Fruit fly (Drosophila melanogaster) whole organism, embryonic: ENCODE results near the gene CG5043.

Experiments
- ATbp ChIP-seq: fragments of 200-800 bp; sonication (Bioruptor generic); optimal IDR thresholded peaks from 2 replicates; lab custom pipeline; 2017; ENCODE audit warnings: missing biosample characterization, mild to moderate bottlenecking, missing genetic modification characterization, missing genetic modification reagents
- BtbVII ChIP-seq: fragments of 200-800 bp; sonication (Bioruptor generic); optimal IDR thresholded peaks from 3 replicates; lab custom pipeline; 2017; ENCODE audit warnings: missing biosample characterization, mild to moderate bottlenecking, missing genetic modification characterization
- CG12236 ChIP-seq: fragments of 200-800 bp; sonication (Bioruptor generic); optimal IDR thresholded peaks from 2 replicates; lab custom pipeline; 2016; ENCODE audit warnings: missing biosample characterization, missing genetic modification characterization
- CG15696 ChIP-seq: fragments of 200-800 bp; sonication (Bioruptor generic); optimal IDR thresholded peaks from 2 replicates; lab custom pipeline; 2019; ENCODE audit warnings: missing biosample characterization, mild to moderate bottlenecking, missing genetic modification characterization, moderate library complexity
- CG17612 ChIP-seq: fragments of 200-800 bp; sonication (Bioruptor generic); IDR thresholded peaks from 2 replicates; pipeline ENCODE4 v1.3.6; 2022; ENCODE audit warnings: missing biosample characterization, missing genetic modification characterization
- CG2199 ChIP-seq: fragments of 200-800 bp; sonication (Bioruptor generic); IDR thresholded peaks from 3 replicates; pipeline ENCODE4 v1.3.6; 2022; ENCODE audit warnings: missing biosample characterization, missing genetic modification characterization
- CG30403 ChIP-seq: fragments of 200-800 bp; sonication (Bioruptor generic); optimal IDR thresholded peaks from 3 replicates; lab custom pipeline; 2016; ENCODE audit warnings: missing biosample characterization, missing genetic modification characterization
- CG3995 ChIP-seq: fragments of 200-800 bp; sonication (Bioruptor generic); optimal IDR thresholded peaks from 3 replicates; lab custom pipeline; 2016; ENCODE audit warnings: missing biosample characterization, missing genetic modification characterization
- CG4328 ChIP-seq: fragments of 200-800 bp; sonication (Bioruptor generic); optimal IDR thresholded peaks from 3 replicates; lab custom pipeline; 2017; ENCODE audit warnings: missing biosample characterization, missing genetic modification reagents, missing genetic modification characterization
- CG4424 ChIP-seq: fragments of 200-800 bp; sonication (Bioruptor generic); optimal IDR thresholded peaks from 3 replicates; lab custom pipeline; 2016; ENCODE audit warnings: missing biosample characterization, missing genetic modification characterization
- CG4854 ChIP-seq: fragments of 200-800 bp; sonication (Bioruptor generic); optimal IDR thresholded peaks from 2 replicates; lab custom pipeline; 2016; ENCODE audit warnings: missing biosample characterization, missing genetic modification characterization, inconsistent platforms
- CG5245 ChIP-seq: fragments of 200-800 bp; sonication (Bioruptor generic); optimal IDR thresholded peaks from 3 replicates; lab custom pipeline; 2016; ENCODE audit warnings: missing biosample characterization, missing genetic modification characterization
- CG6689 ChIP-seq: fragments of 200-800 bp; sonication (Bioruptor generic); IDR thresholded peaks from 2 replicates; pipeline ENCODE4 v1.3.6; 2022; ENCODE audit warnings: missing biosample characterization, missing genetic modification characterization
- CG6791 ChIP-seq: fragments of 200-800 bp; sonication (Bioruptor generic); IDR thresholded peaks from 3 replicates; pipeline ENCODE4 v1.3.6; 2022; ENCODE audit warnings: missing biosample characterization, missing genetic modification characterization; ENCODE audit not compliant: partially characterized antibody
- CG8089 ChIP-seq: fragments of 200-800 bp; sonication (Bioruptor generic); optimal IDR thresholded peaks from 3 replicates; lab custom pipeline; 2016; ENCODE audit warnings: missing biosample characterization, missing genetic modification characterization
- CG8281 ChIP-seq: fragments of 200-800 bp; sonication (Bioruptor generic); optimal IDR thresholded peaks from 2 replicates; lab custom pipeline; 2018; ENCODE audit warnings: missing biosample characterization, mild to moderate bottlenecking, missing genetic modification characterization, moderate library complexity
- CG8359 ChIP-seq: fragments of 200-800 bp; sonication (Bioruptor generic); optimal IDR thresholded peaks from 2 replicates; lab custom pipeline; 2017; ENCODE audit warnings: missing biosample characterization, mild to moderate bottlenecking, missing genetic modification characterization, borderline replicate concordance
- CG8388 ChIP-seq: fragments of 200-800 bp; sonication (Bioruptor generic); optimal IDR thresholded peaks from 2 replicates; lab custom pipeline; 2019; ENCODE audit warnings: missing biosample characterization, mild to moderate bottlenecking, missing genetic modification characterization, moderate library complexity
- CG9817 ChIP-seq: fragments of 200-800 bp; sonication (Bioruptor generic); optimal IDR thresholded peaks from 2 replicates; lab custom pipeline; 2018; ENCODE audit warnings: missing biosample characterization, mild to moderate bottlenecking, missing genetic modification characterization, moderate library complexity
- CG9876 ChIP-seq: fragments of 200-800 bp; sonication (Bioruptor generic); optimal IDR thresholded peaks from 2 replicates; lab custom pipeline; 2016; ENCODE audit warnings: missing biosample characterization, missing genetic modification characterization
- Chrac-16 ChIP-seq: fragments of 200-800 bp; sonication (Bioruptor generic); optimal IDR thresholded peaks from 3 replicates; lab custom pipeline; 2016; ENCODE audit warnings: missing biosample characterization, missing genetic modification characterization
- D19A ChIP-seq: fragments of 200-800 bp; optimal IDR thresholded peaks from 3 replicates; lab custom pipeline; 2019; ENCODE audit warnings: missing biosample characterization, mild to moderate bottlenecking, missing genetic modification characterization, moderate library complexity
- Doc2 ChIP-seq: fragments of 200-800 bp; sonication (Bioruptor generic); IDR thresholded peaks from 2 replicates; pipeline ENCODE4 v1.3.6; 2022; ENCODE audit warnings: missing biosample characterization, missing genetic modification characterization
- Dp ChIP-seq: fragments of 200-800 bp; sonication (Bioruptor generic); optimal IDR thresholded peaks from 2 replicates; lab custom pipeline; 2018; ENCODE audit warnings: missing biosample characterization, mild to moderate bottlenecking, missing genetic modification characterization, moderate library complexity
- Drgx ChIP-seq: fragments of 200-800 bp; sonication (Bioruptor generic); IDR thresholded peaks from 2 replicates; pipeline ENCODE4 v1.3.6; 2022; ENCODE audit warnings: missing biosample characterization, missing genetic modification characterization
- E2f1 ChIP-seq: fragments of 200-800 bp; sonication (Bioruptor generic); IDR thresholded peaks from 2 replicates; pipeline ENCODE4 v1.3.6; 2022; ENCODE audit warnings: missing biosample characterization, missing genetic modification characterization
- Eip74EF ChIP-seq, 2 experiments: fragments of 200-800 bp in 1 of 2; fragments of >200 bp in 1 of 2; sonication (Bioruptor generic) in 1 of 2; optimal IDR thresholded peaks; 2 replicates each; lab custom pipeline; 2017 to 2019; ENCODE audit warnings: missing biosample characterization in 2 of 2, missing genetic modification characterization in 2 of 2, mild to moderate bottlenecking in 1 of 2, moderate library complexity in 1 of 2
- Ets97D ChIP-seq: fragments of 200-800 bp; sonication (Bioruptor generic); optimal IDR thresholded peaks from 3 replicates; lab custom pipeline; 2016; ENCODE audit warnings: missing biosample characterization, missing genetic modification characterization
- Fer2 ChIP-seq: fragments of 200-800 bp; sonication (Bioruptor generic); optimal IDR thresholded peaks from 2 replicates; lab custom pipeline; 2018; ENCODE audit warnings: missing biosample characterization, mild to moderate bottlenecking, missing genetic modification characterization, moderate library complexity
- HLH54F ChIP-seq: fragments of 200-800 bp; sonication (Bioruptor generic); optimal IDR thresholded peaks from 3 replicates; lab custom pipeline; 2016; ENCODE audit warnings: missing biosample characterization, missing genetic modification characterization
- Hr3 ChIP-seq: fragments of 200-800 bp; sonication (Bioruptor generic); optimal IDR thresholded peaks from 3 replicates; lab custom pipeline; 2016; ENCODE audit warnings: missing biosample characterization, missing genetic modification characterization
- Hr39 ChIP-seq: fragments of >200 bp; optimal IDR thresholded peaks from 2 replicates; lab custom pipeline; 2017
- Jarid2 ChIP-seq: fragments of 200-800 bp; sonication (Bioruptor generic); optimal IDR thresholded peaks from 3 replicates; lab custom pipeline; 2017; ENCODE audit warnings: mild to moderate bottlenecking, missing biosample characterization, missing genetic modification reagents, missing genetic modification characterization
- Nf-YC ChIP-seq: fragments of 200-800 bp; optimal IDR thresholded peaks from 3 replicates; lab custom pipeline; 2019; ENCODE audit warnings: missing biosample characterization, mild to moderate bottlenecking, missing genetic modification characterization, moderate library complexity
- Tbp ChIP-seq: fragments of >200 bp; optimal IDR thresholded peaks from 2 replicates; lab custom pipeline; 2018; ENCODE audit warnings: missing biosample characterization, missing genetic modification characterization
- az2 ChIP-seq: fragments of 200-800 bp; sonication (Bioruptor generic); optimal IDR thresholded peaks from 3 replicates; lab custom pipeline; 2016; ENCODE audit warnings: missing biosample characterization, missing genetic modification characterization
- bcd ChIP-seq: fragments of 200-800 bp; sonication (Bioruptor generic); optimal IDR thresholded peaks from 2 replicates; lab custom pipeline; 2017; ENCODE audit warnings: missing biosample characterization, mild to moderate bottlenecking, missing genetic modification characterization
- cato ChIP-seq: fragments of 200-800 bp; sonication (Bioruptor generic); optimal IDR thresholded peaks from 2 replicates; lab custom pipeline; 2016; ENCODE audit warnings: missing biosample characterization, missing genetic modification characterization, borderline replicate concordance
- crc ChIP-seq: fragments of 200-800 bp; sonication (Bioruptor generic); optimal IDR thresholded peaks from 2 replicates; lab custom pipeline; 2016; ENCODE audit warnings: missing biosample characterization, missing genetic modification characterization
- crp ChIP-seq, 2 experiments: fragments of 200-800 bp; sonication (Bioruptor generic); optimal IDR thresholded peaks; 2 replicates in 1 of 2; 3 replicates in 1 of 2; lab custom pipeline; 2017; ENCODE audit warnings: missing biosample characterization in 2 of 2, missing genetic modification characterization in 2 of 2, mild to moderate bottlenecking in 1 of 2, moderate library complexity in 1 of 2
- dati ChIP-seq: fragments of 200-800 bp; sonication (Bioruptor generic); IDR thresholded peaks from 2 replicates; pipeline ENCODE4 v1.3.6; 2022; ENCODE audit warnings: missing biosample characterization, missing genetic modification characterization
- eyg ChIP-seq: fragments of 200-800 bp; sonication (Bioruptor generic); optimal IDR thresholded peaks from 3 replicates; lab custom pipeline; 2016; ENCODE audit warnings: missing biosample characterization, missing genetic modification characterization
- gcm2 ChIP-seq: fragments of 200-800 bp; sonication (Bioruptor generic); optimal IDR thresholded peaks from 2 replicates; lab custom pipeline; 2016; ENCODE audit warnings: missing biosample characterization, missing genetic modification characterization
- insv ChIP-seq, 2 experiments: fragments of 200-800 bp; sonication (Bioruptor generic); optimal IDR thresholded peaks; 3 replicates each; lab custom pipeline; 2016 to 2018; ENCODE audit warnings: missing biosample characterization in 2 of 2, missing genetic modification characterization in 2 of 2
- jing ChIP-seq: fragments of 200-800 bp; sonication (Bioruptor generic); optimal IDR thresholded peaks from 2 replicates; lab custom pipeline; 2018; ENCODE audit warnings: missing biosample characterization, mild to moderate bottlenecking, missing genetic modification characterization
- nerfin-1 ChIP-seq: fragments of 200-800 bp; sonication (Bioruptor generic); optimal IDR thresholded peaks from 3 replicates; lab custom pipeline; 2019; ENCODE audit warnings: missing biosample characterization, mild to moderate bottlenecking, missing genetic modification characterization, moderate library complexity
- p53 ChIP-seq: fragments of 200-800 bp; sonication (Bioruptor generic); optimal IDR thresholded peaks from 2 replicates; lab custom pipeline; 2016; ENCODE audit warnings: missing biosample characterization, missing genetic modification characterization
- row ChIP-seq: fragments of 200-800 bp; sonication (Bioruptor generic); IDR thresholded peaks from 3 replicates; pipeline ENCODE4 v1.3.6; 2022; ENCODE audit warnings: missing biosample characterization, missing genetic modification characterization
- sens ChIP-seq: fragments of 200-800 bp; sonication (Bioruptor generic); peaks from one replicate; lab custom pipeline; 2016; ENCODE audit warnings: missing biosample characterization, missing genetic modification characterization
- sima ChIP-seq: fragments of 200-800 bp; sonication (Bioruptor generic); optimal IDR thresholded peaks from 2 replicates; lab custom pipeline; 2016; ENCODE audit warnings: missing biosample characterization, missing genetic modification characterization

CG5043 gene

DNA sequence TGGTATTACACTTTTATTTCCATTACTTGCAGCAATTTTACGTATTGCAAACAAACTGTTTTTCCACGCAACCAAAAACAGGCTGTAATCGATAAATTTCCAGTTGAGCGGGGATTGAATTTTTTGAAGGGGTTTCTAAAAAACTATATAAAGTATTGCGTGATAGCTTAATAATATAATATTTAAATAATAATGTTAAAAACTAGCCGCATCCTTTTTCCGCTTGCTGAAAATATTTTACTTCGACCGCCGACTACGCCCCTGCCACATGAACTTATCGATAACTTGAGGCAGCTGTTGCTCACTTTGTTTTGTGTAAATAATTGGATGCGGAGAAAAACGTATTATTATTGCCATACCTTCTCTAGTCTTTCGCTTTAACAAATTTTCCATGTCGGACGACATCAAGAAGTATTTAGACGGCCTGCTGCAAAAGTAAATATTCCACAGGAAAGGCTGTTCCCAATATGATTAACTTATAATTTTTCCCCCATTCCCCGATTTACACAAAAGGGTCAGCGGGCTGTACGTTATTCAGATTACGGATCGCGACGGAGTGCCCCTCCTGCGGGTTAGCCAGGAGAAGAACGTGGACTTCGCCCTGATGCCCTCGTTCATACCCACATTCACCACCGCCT is 47.4 kb downstream of the CG5043 start, which contains the start of the genes fws and Lamtor3 (continued):
- TF ChIP-seq nerfin-1 (peak; percentile 93), CG17612 (peak; percentile 97), Jarid2 (GFP tag; lab: Kevin White, UChicago) (peak; percentile 88), CG30403 (GFP tag; lab: Kevin White, UChicago) (peak; percentile 96), E2f1 (peak; percentile 99), crc (GFP tag; lab: Kevin White, UChicago) (peak; percentile 31), CG8089 (GFP tag; lab: Kevin White, UChicago) (peak; percentile 68), CG4328 (GFP tag; lab: Kevin White, UChicago) (peak; percentile 33), bcd (GFP tag; lab: Kevin White, UChicago) (peak; percentile 98), CG5245 (peak; percentile 92), gcm2 (GFP tag; lab: Kevin White, UChicago) (peak; percentile 85), CG12236 (GFP tag; lab: Kevin White, UChicago) (peak; percentile 57), Ets97D (GFP tag; lab: Kevin White, UChicago) (peak; percentile 75), D19A (tag; lab: Kevin White, UChicago) (peak; percentile 93), CG9876 (peak; percentile 60), Hr3 (GFP tag; lab: Kevin White, UChicago) (peak; percentile 99), Nf-YC (tag; lab: Kevin White, UChicago) (peak; percentile 68), CG2199 (peak; percentile 99), Dp (GFP tag; lab: Kevin White, UChicago) (peak; percentile 56), cato (peak; percentile 96), insv (GFP tag; optimal IDR thresholded peaks at IDR 0.05; lab: Kevin White, UChicago) (no peak), Eip74EF (GFP tag; optimal IDR thresholded peaks at IDR 0.05; lab: Kevin White, UChicago) (peak in 1 of 2 experiments; percentile 95), Doc2 (GFP tag; lab: Robert Waterston, UW) (peak; percentile 95), CG8359 (GFP tag; lab: Kevin White, UChicago) (peak; percentile 90), CG4424 (GFP tag; lab: Kevin White, UChicago) (peak; percentile 96), az2 (GFP tag; lab: Kevin White, UChicago) (peak; percentile 98), jing (GFP tag; lab: Kevin White, UChicago) (peak; percentile 96), Tbp (GFP tag; lab: Kevin White, UChicago) (no peak), eyg (GFP tag; lab: Kevin White, UChicago) (peak; percentile 61), CG6689 (GFP tag; lab: Robert Waterston, UW) (peak; percentile 99), sima (GFP tag; lab: Kevin White, UChicago) (peak; percentile 20), crp (GFP tag; optimal IDR thresholded peaks at IDR 0.05; lab: Kevin White, UChicago) (peak in 1 of 2 experiments; percentile 87), CG6791 (peak; percentile 63; the same call in 2 of the 3 replicates), BtbVII (peak; percentile 96), CG8281 (tag; lab: Kevin White, UChicago) (peak; percentile 88), dati (peak; percentile 98), Chrac-16 (GFP tag; lab: Kevin White, UChicago) (peak; percentile 97), Fer2 (peak; percentile 96), CG4854 (GFP tag; lab: Kevin White, UChicago) (peak; percentile 89), Hr39 (lab: Kevin White, UChicago) (no peak), p53 (GFP tag; lab: Kevin White, UChicago) (no peak), sens (GFP tag; lab: Kevin White, UChicago) (peak; percentile 97), row (GFP tag; lab: Robert Waterston, UW) (peak; percentile 99), CG9817 (peak; percentile 97), HLH54F (GFP tag; lab: Kevin White, UChicago) (peak; percentile 92), CG15696 (tag; lab: Kevin White, UChicago) (peak; percentile 88), CG3995 (GFP tag; lab: Kevin White, UChicago) (peak; percentile 73), ATbp (GFP tag; lab: Kevin White, UChicago) (peak; percentile 98), CG8388 (GFP tag; lab: Kevin White, UChicago) (peak; percentile 96), Drgx (peak; percentile 100)
